Worm (Caenorhabditis elegans) whole organism, late embryonic: ENCODE results near the gene skr-21.

ENCODE experiments used
- C08G9.2 ChIP-seq: sonication (generic microtip); optimal IDR thresholded peaks from 2 replicates; lab custom pipeline; 2016; ENCODE audit warnings: mild to moderate bottlenecking, missing genetic modification characterization, moderate library complexity, missing compliant biosample characterization
- K02D7.2 ChIP-seq: sonication (generic microtip); optimal IDR thresholded peaks from 2 replicates; lab custom pipeline; 2017; ENCODE audit warnings: mild to moderate bottlenecking, missing genetic modification characterization, missing compliant biosample characterization
- T23F11.4 ChIP-seq: fragments of 200-800 bp; sonication (Bioruptor generic); optimal IDR thresholded peaks from 2 replicates; lab custom pipeline; 2018; ENCODE audit warnings: mild to moderate bottlenecking, missing genetic modification characterization, missing compliant biosample characterization
- ahr-1 ChIP-seq: sonication (generic microtip); optimal IDR thresholded peaks from 2 replicates; lab custom pipeline; 2016; ENCODE audit warnings: missing genetic modification characterization, missing compliant biosample characterization
- ama-1 ChIP-seq: fragments of 150-350 bp; optimal IDR thresholded peaks from 2 replicates; lab custom pipeline; 2014
- ceh-14 ChIP-seq: sonication (generic microtip); optimal IDR thresholded peaks from 2 replicates; lab custom pipeline; 2016; ENCODE audit warnings: missing genotype, missing genetic modification characterization, missing compliant biosample characterization
- ceh-19 ChIP-seq: fragments of 200-800 bp; sonication (Bioruptor generic); optimal IDR thresholded peaks from 2 replicates; lab custom pipeline; 2018; ENCODE audit warnings: mild to moderate bottlenecking, missing genetic modification characterization, missing compliant biosample characterization
- ceh-22 ChIP-seq: sonication (generic microtip); optimal IDR thresholded peaks from 2 replicates; lab custom pipeline; 2017; ENCODE audit warnings: missing biosample characterization, missing genetic modification characterization
- ceh-24 ChIP-seq: sonication (generic microtip); optimal IDR thresholded peaks from 2 replicates; lab custom pipeline; 2016; ENCODE audit warnings: mild to moderate bottlenecking, missing genetic modification characterization, missing compliant biosample characterization
- ceh-30 ChIP-seq: fragments of 150-350 bp; optimal IDR thresholded peaks from 2 replicates; lab custom pipeline; 2014; ENCODE audit warnings: missing biosample characterization, missing genetic modification characterization
- ceh-34 ChIP-seq: sonication (generic microtip); optimal IDR thresholded peaks from 2 replicates; lab custom pipeline; 2016; ENCODE audit warnings: mild to moderate bottlenecking, missing genetic modification characterization, missing compliant biosample characterization
- ceh-45 ChIP-seq: fragments of 200-800 bp; sonication (Bioruptor generic); IDR thresholded peaks from 2 replicates; pipeline ENCODE4 v1.3.6; 2022; ENCODE audit warnings: missing genetic modification reagents, missing genetic modification characterization, missing compliant biosample characterization
- ceh-6 ChIP-seq: fragments of 200-800 bp; sonication (Bioruptor generic); optimal IDR thresholded peaks from 2 replicates; lab custom pipeline; 2018; ENCODE audit warnings: mild to moderate bottlenecking, missing genetic modification characterization, missing compliant biosample characterization
- ceh-9 ChIP-seq: sonication (generic microtip); optimal IDR thresholded peaks from 2 replicates; lab custom pipeline; 2016; ENCODE audit warnings: mild to moderate bottlenecking, missing genetic modification characterization, inconsistent platforms, missing compliant biosample characterization
- dmd-4 ChIP-seq: sonication (generic microtip); optimal IDR thresholded peaks from 2 replicates; lab custom pipeline; 2016; ENCODE audit warnings: borderline replicate concordance, missing genetic modification characterization, missing compliant biosample characterization
- elt-2 ChIP-seq: sonication (generic microtip); optimal IDR thresholded peaks from 2 replicates; lab custom pipeline; 2016; ENCODE audit warnings: missing genetic modification reagents, missing genetic modification characterization, missing compliant biosample characterization
- elt-4 ChIP-seq: sonication (generic microtip); optimal IDR thresholded peaks from 2 replicates; lab custom pipeline; 2016; ENCODE audit warnings: missing genetic modification characterization, missing compliant biosample characterization
- ets-4 ChIP-seq: sonication (generic microtip); optimal IDR thresholded peaks from 2 replicates; lab custom pipeline; 2016; ENCODE audit warnings: missing genetic modification characterization, missing compliant biosample characterization
- fkh-10 ChIP-seq: fragments of 150-350 bp; optimal IDR thresholded peaks from 2 replicates; lab custom pipeline; 2014; ENCODE audit warnings: missing biosample characterization, missing genetic modification reagents, missing genetic modification characterization
- fkh-6 ChIP-seq: sonication (generic microtip); optimal IDR thresholded peaks from 2 replicates; lab custom pipeline; 2016; ENCODE audit warnings: missing genetic modification characterization, missing compliant biosample characterization
- hlh-15 ChIP-seq: sonication (generic microtip); optimal IDR thresholded peaks from 2 replicates; lab custom pipeline; 2016; ENCODE audit warnings: missing genetic modification characterization, missing compliant biosample characterization
- hlh-6 ChIP-seq: sonication (generic microtip); optimal IDR thresholded peaks from 2 replicates; lab custom pipeline; 2016; ENCODE audit warnings: missing genotype, missing genetic modification characterization, missing compliant biosample characterization
- hlh-8 ChIP-seq: sonication (generic microtip); optimal IDR thresholded peaks from 2 replicates; lab custom pipeline; 2016; ENCODE audit warnings: missing genotype, missing genetic modification characterization, missing compliant biosample characterization
- lin-11 ChIP-seq: fragments of 200-800 bp; sonication (Bioruptor generic); optimal IDR thresholded peaks from 2 replicates; lab custom pipeline; 2018; ENCODE audit warnings: mild to moderate bottlenecking, missing genetic modification characterization, missing compliant biosample characterization
- mec-3 ChIP-seq: sonication (generic microtip); optimal IDR thresholded peaks from 2 replicates; lab custom pipeline; 2016; ENCODE audit warnings: borderline replicate concordance, missing genetic modification characterization, missing compliant biosample characterization
- nfya-1 ChIP-seq: sonication (generic microtip); optimal IDR thresholded peaks from 2 replicates; lab custom pipeline; 2017; ENCODE audit warnings: missing genetic modification characterization, mild to moderate bottlenecking, missing compliant biosample characterization, antibody characterized with exemption, moderate library complexity
- nhr-11 ChIP-seq: fragments of 150-350 bp; optimal IDR thresholded peaks from 2 replicates; lab custom pipeline; 2014; ENCODE audit warnings: missing biosample characterization, missing genetic modification characterization
- nhr-232 ChIP-seq: sonication (generic microtip); optimal IDR thresholded peaks from 2 replicates; lab custom pipeline; 2016; ENCODE audit warnings: missing genetic modification characterization, missing compliant biosample characterization
- npax-4 ChIP-seq: sonication (generic microtip); optimal IDR thresholded peaks from 2 replicates; lab custom pipeline; 2016; ENCODE audit warnings: missing genetic modification characterization, missing compliant biosample characterization
- odd-2 ChIP-seq: sonication (generic microtip); optimal IDR thresholded peaks from 2 replicates; lab custom pipeline; 2017; ENCODE audit warnings: antibody characterized with exemption, mild to moderate bottlenecking, missing genetic modification characterization, missing compliant biosample characterization
- pat-9 ChIP-seq: fragments of 200-800 bp; sonication (Bioruptor generic); optimal IDR thresholded peaks from 2 replicates; lab custom pipeline; 2018; ENCODE audit warnings: mild to moderate bottlenecking, missing genetic modification characterization, moderate library complexity, missing compliant biosample characterization
- pha-2 ChIP-seq: sonication (generic microtip); optimal IDR thresholded peaks from 2 replicates; lab custom pipeline; 2017; ENCODE audit warnings: mild to moderate bottlenecking, missing genetic modification characterization, missing compliant biosample characterization
- ref-2 ChIP-seq: sonication (generic microtip); optimal IDR thresholded peaks from 2 replicates; lab custom pipeline; 2016; ENCODE audit warnings: missing genetic modification characterization, missing compliant biosample characterization
- sdc-2 ChIP-seq: sonication (generic microtip); optimal IDR thresholded peaks from 2 replicates; lab custom pipeline; 2016; ENCODE audit warnings: missing genotype, missing genetic modification characterization, missing compliant biosample characterization
- sox-2 ChIP-seq: fragments of 200-800 bp; sonication (Bioruptor generic); IDR thresholded peaks from 2 replicates; pipeline ENCODE4 v1.3.6; 2022; ENCODE audit warnings: missing genetic modification reagents, missing genetic modification characterization, missing compliant biosample characterization
- syd-9 ChIP-seq: sonication (generic microtip); optimal IDR thresholded peaks from 2 replicates; lab custom pipeline; 2016; ENCODE audit warnings: mild to moderate bottlenecking, missing genetic modification characterization, moderate library complexity, missing compliant biosample characterization
- tbx-2 ChIP-seq: sonication (generic microtip); optimal IDR thresholded peaks from 2 replicates; lab custom pipeline; 2016; ENCODE audit warnings: missing genetic modification characterization, missing compliant biosample characterization
- tbx-7 ChIP-seq: sonication (generic microtip); optimal IDR thresholded peaks from 2 replicates; lab custom pipeline; 2016; ENCODE audit warnings: missing genotype, missing genetic modification characterization, missing compliant biosample characterization
- ttx-3 ChIP-seq: sonication (generic microtip); optimal IDR thresholded peaks from 2 replicates; lab custom pipeline; 2016; ENCODE audit warnings: missing genetic modification reagents, missing genetic modification characterization, missing compliant biosample characterization
- unc-42 ChIP-seq: sonication (generic microtip); optimal IDR thresholded peaks from 2 replicates; lab custom pipeline; 2016; ENCODE audit warnings: missing genotype, missing genetic modification characterization, missing compliant biosample characterization
- zip-5 ChIP-seq: sonication (generic microtip); optimal IDR thresholded peaks from 2 replicates; lab custom pipeline; 2016; ENCODE audit warnings: missing genetic modification characterization, missing compliant biosample characterization
- ztf-16 ChIP-seq: sonication (generic microtip); optimal IDR thresholded peaks from 2 replicates; lab custom pipeline; 2017; ENCODE audit warnings: missing genetic modification characterization, missing compliant biosample characterization

Gene skr-21

DNA sequence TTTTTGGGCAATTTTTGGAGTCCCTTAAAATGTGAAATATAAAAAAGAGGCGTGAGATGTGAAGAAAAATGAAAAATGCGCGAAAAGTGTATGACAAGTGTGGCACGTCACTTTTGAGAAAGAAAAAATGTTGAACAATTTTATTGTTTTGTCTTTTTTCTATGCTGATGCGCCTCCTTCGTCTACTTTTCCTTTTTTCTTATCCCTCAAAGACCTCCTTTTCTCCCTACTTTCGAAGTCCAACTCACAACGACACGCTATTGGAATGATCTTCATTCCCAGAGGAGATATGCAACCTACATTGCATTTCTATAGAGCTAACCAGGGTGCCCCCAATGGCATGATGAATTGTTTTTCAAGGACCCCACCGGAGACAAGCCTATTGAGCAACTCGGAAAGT lies 20.5 kb downstream of the skr-21 start:
- no peak for TF ChIP-seq npax-4 (tag; lab: Kevin White, UChicago)
- TF ChIP-seq syd-9 (tag; lab: Kevin White, UChicago) = no peak
- TF ChIP-seq ceh-45 = no peak
- no peak for TF ChIP-seq ceh-14
- no peak for TF ChIP-seq elt-4 (tag; lab: Kevin White, UChicago)
- no peak for TF ChIP-seq pha-2
- TF ChIP-seq fkh-6 (tag; lab: Kevin White, UChicago) = no peak
- no peak for TF ChIP-seq dmd-4 (tag; lab: Kevin White, UChicago)
- no peak for TF ChIP-seq nhr-11
- no peak for TF ChIP-seq ets-4 (tag; lab: Kevin White, UChicago)
- TF ChIP-seq tbx-7 (tag; lab: Kevin White, UChicago) = no peak
- TF ChIP-seq lin-11 (tag; lab: Kevin White, UChicago) = no peak
- no peak for TF ChIP-seq zip-5
- TF ChIP-seq ama-1 (lab: Kevin White, UChicago) = no peak
- no peak for TF ChIP-seq ceh-19 (GFP tag; lab: Kevin White, UChicago)
- no peak for TF ChIP-seq tbx-2 (tag; lab: Kevin White, UChicago)
- TF ChIP-seq ahr-1 (tag; lab: Kevin White, UChicago) = no peak
- no peak for TF ChIP-seq ceh-9 (tag; lab: Kevin White, UChicago)
- TF ChIP-seq ceh-6 (GFP tag; lab: Kevin White, UChicago) = no peak
- no peak for TF ChIP-seq odd-2 (tag; lab: Kevin White, UChicago)
- TF ChIP-seq, all 69 proteins: peak for 0

DNA sequence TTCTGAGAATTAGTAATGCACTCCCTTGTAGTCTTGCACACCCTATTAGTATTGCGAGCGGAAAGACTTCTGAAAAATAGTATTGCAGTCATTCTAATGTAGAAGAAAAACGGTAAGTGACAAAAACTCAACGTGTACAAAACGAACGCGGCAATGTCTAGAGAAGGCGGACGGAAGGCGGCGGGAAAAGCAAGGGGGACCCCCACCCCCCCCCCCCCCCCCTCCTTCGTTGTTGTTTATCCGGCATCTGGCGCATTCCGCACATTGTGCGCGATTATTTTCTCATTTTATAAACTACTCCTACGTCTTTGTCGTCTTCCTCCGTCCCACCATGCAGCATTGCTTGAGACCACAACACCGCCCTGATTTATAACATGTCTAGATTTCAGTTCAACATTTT lies 24.2 kb downstream of the skr-21 start:
- TF ChIP-seq hlh-6 (no peak), ceh-34 (tag; lab: Kevin White, UChicago) (no peak), hlh-15 (no peak), ceh-14 (no peak), ceh-19 (GFP tag; lab: Kevin White, UChicago) (no peak)

DNA sequence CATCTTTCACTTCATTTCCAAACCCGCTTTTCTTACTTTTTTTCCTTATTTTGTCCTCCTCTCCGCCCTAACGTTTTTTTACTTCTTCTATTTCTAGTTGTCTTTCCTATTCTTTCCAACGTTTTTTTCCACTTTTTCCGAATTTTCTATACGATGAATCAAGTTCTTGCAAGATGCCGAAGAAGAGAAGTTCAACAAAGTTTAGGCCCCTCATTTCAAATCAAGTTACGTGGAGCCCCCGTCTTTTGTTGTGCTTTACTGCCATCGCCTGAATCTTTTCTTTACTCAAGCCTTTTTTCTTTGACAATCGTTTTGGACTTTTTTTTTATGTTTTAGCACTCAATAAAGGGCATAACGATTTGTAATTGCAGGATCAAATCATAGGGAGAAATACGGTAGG lies 25.1 kb downstream of the skr-21 start, which contains the start of gene unc-9:
unc-9 (plus strand) TSS at position 370 of the 400 bp plus-strand sequence.
- peak; percentile 74 for TF ChIP-seq unc-42
- no peak for TF ChIP-seq fkh-10 (GFP tag; lab: Kevin White, UChicago)

DNA sequence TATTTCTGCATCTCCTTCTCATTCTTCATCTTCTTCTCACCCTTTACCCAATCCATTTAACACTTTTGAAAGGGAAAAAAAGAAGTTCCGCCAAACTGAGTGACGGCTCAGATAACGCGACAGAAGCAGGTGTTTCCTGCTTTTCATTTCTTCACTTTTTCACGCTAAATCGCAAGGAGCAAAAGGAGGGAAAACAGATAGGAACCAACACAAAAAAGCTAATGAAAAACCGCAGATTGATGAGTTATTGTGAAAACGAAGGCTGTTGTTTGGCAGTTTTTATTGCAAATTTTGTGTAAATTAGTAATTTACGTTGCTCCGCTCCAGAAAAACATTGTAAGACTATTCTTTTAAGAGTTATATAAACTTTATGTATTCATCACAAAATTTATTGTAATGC lies 26.2 kb downstream of the skr-21 start:
- TF ChIP-seq hlh-15 (no peak), tbx-2 (tag; lab: Kevin White, UChicago) (no peak), sox-2 (GFP tag; lab: Robert Waterston, UW) (no peak), ama-1 (lab: Kevin White, UChicago) (no peak), elt-4 (tag; lab: Kevin White, UChicago) (no peak), ceh-24 (tag; lab: Kevin White, UChicago) (no peak), zip-5 (no peak), syd-9 (tag; lab: Kevin White, UChicago) (no peak), elt-2 (tag; lab: Kevin White, UChicago) (no peak), T23F11.4 (no peak), ttx-3 (tag; lab: Kevin White, UChicago) (no peak), nhr-232 (tag; lab: Kevin White, UChicago) (no peak)

DNA sequence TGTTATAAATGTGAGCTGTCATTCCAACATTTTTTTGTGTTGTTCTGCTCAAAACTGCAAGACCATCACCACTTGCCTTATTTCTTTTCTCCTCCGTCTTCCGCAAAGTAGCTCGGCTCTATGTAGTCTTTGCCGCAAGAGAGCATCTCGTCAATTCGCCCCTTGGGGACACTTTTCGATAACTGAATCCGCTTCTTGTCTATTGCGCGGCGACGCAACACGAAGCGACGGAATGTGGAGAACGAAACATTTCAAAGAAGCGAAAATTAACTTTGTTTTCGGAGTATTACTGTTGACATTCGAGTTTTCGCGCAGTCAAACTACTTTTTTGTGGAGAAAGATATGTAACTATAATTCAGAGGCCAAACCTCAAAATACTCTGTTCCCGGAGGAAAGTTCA lies 28.3 kb downstream of the skr-21 start:
- TF ChIP-seq unc-42 (peak; percentile 64), ref-2 (tag; lab: Kevin White, UChicago) (no peak)

DNA sequence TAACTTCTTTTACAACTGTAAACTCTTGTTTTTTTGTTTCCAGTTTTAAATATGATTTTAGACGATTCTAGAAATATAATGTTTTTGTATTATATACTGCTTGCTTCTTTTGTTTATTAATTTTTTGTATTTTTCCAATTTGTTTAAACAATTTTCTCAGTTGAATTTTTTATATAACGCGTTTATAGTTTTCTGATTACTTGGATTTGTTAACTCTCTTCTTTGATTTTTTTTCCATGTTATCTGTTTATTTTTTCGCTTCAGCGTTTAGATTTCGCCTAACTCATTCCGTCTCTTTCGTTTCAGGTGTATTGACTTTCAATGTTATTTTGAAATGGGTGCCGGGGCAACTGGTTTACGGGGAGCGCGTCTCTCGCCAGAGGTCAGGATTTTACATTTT lies 35.6 kb downstream of the skr-21 start, which contains the start of gene gpa-6:
gpa-6 (plus strand) TSS at position 301 of the 400 bp plus-strand sequence.
- no peak for TF ChIP-seq ceh-9 (tag; lab: Kevin White, UChicago)
- TF ChIP-seq pat-9 (tag; lab: Kevin White, UChicago) = no peak
- no peak for TF ChIP-seq K02D7.2
- no peak for TF ChIP-seq sdc-2 (tag; lab: Kevin White, UChicago)
- no peak for TF ChIP-seq ceh-30
- no peak for TF ChIP-seq ceh-22
- no peak for TF ChIP-seq hlh-8
- TF ChIP-seq C08G9.2 (tag; lab: Kevin White, UChicago) = no peak
- no peak for TF ChIP-seq ref-2 (tag; lab: Kevin White, UChicago)
- no peak for TF ChIP-seq odd-2 (tag; lab: Kevin White, UChicago)
- TF ChIP-seq ztf-16 = no peak
- no peak for TF ChIP-seq elt-2 (tag; lab: Kevin White, UChicago)
- no peak for TF ChIP-seq mec-3 (tag; lab: Kevin White, UChicago)
- no peak for TF ChIP-seq nfya-1 (tag; lab: Kevin White, UChicago)
